Worm (Caenorhabditis elegans): ENCODE results near the gene taco-1.

Gene taco-1

DNA sequence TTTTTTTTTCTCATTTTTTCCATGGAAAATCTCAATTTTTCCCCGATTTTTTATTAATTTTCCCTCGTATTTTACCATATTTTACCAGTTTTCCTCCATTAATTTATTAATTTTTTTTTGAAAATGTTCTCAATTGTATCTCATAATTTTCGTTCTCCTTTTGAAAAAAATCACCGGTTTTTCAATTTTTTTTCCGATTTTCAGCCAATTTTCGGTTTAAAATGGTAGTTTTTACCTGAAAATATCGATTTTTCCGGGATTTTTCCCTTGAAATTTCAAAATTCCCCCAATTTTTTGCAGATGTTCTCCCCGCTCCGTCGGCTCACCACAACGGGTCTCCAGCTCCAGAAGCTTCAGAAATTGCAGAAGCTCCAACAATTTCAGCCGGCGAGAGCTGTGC, at the start of gene taco-1:
TSS of gene taco-1 (plus strand) at position 301 of the 400 bp plus-strand sequence.
- TF ChIP-seq him-1 (tag; optimal IDR thresholded peaks at IDR 0.05) (no peak), dao-5 (tag; optimal IDR thresholded peaks at IDR 0.05) (no peak), W03F9.2 (tag; optimal IDR thresholded peaks at IDR 0.05) (no peak)

DNA sequence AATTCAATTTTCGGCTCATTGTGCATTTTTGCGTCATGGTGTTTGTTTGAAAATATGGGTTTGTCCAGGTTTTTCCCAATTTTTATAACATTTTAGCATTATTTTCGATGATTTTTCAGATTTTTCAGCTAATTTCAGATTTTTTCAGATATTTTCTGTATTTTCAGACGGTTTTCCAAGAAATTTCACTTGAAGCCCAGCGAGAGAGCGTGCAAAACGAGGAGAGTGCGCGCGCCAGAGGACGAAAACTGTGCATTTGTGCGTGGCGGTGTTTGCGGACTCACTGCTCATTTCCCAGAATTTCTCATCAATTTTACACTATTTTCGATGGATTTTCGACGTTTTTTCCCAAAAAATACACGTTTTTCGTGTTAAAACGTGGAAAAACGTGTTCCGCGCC, 48.8 kb upstream of the taco-1 start:
- TF ChIP-seq him-1 (tag; optimal IDR thresholded peaks at IDR 0.05) = peak; percentile 5
- TF ChIP-seq dao-5 (tag; optimal IDR thresholded peaks at IDR 0.05) = no peak
- peak; percentile 20 for TF ChIP-seq W03F9.2 (tag; optimal IDR thresholded peaks at IDR 0.05)

DNA sequence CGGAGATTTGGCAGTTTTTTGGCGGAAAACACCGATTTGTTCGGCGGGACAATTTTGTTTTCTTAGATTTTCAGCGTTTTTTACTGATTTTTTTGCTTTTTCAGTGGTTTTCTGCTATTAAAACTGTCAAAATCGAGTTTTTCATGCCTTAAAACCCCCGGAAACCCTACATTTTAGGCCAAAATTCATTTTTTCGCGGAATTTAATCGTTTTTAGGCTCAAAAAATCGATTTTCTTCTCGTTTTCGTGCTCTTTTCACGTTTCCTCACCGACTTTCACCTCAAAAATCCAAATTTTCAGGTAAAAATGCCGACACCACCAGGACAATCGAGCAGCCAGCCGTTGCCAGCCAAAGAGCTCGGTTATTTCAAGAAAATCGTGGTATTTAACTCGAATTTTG, 48.4 kb upstream of the taco-1 start, which contains the start of gene hpo-29:
TSS of gene hpo-29 (plus strand) at position 301 of the 400 bp plus-strand sequence.
- TF ChIP-seq him-1 (tag; optimal IDR thresholded peaks at IDR 0.05) = no peak
- TF ChIP-seq W03F9.2 (tag; optimal IDR thresholded peaks at IDR 0.05) = no peak
- no peak for TF ChIP-seq dao-5 (tag; optimal IDR thresholded peaks at IDR 0.05)

DNA sequence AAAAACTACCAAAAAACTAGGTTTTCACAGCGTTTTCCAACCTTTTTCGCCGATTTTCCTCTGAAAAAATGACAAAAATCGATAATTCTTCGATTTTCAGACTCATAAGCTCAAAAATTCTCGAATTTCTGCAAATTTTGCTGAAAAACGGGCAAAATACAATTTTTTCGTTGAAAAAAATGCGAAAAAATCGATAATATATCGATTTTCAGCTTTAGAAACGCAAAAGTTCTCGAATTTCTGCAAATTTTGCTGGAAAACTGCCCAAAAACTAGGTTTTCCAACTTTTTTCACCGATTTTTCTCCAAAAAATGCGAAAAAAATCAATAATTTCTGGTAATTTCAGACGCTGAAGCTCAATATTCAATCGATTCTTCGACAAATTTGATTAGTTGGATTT, 32.5 kb upstream of the taco-1 start:
- TF ChIP-seq him-1 (tag; optimal IDR thresholded peaks at IDR 0.05) = no peak
- TF ChIP-seq W03F9.2 (tag; optimal IDR thresholded peaks at IDR 0.05) = no peak
- no peak for TF ChIP-seq dao-5 (tag; optimal IDR thresholded peaks at IDR 0.05)

DNA sequence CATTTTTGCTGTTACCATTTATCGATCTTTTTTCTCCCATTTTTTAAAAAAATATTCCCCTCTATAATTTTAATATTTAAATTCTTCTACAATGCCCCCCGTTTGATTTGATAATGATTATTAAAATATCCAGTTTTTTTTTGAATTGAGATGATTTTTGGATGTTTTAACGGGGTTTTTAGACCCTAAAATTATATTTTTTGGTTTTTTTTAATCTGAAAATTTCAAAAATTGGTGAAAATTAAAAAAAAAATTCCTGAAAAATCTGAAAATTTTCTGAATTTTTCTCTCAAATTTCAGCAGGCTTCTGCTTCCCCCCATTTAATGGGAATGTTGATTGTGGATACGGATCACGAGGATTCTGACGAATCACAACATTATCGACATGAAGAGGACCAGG, 29.7 kb upstream of the taco-1 start, which contains the start of gene Y50D7A.3:
TSS of gene Y50D7A.3 (plus strand) at position 301 of the 400 bp plus-strand sequence.
- TF ChIP-seq W03F9.2 (tag; optimal IDR thresholded peaks at IDR 0.05) (no peak), him-1 (tag; optimal IDR thresholded peaks at IDR 0.05) (no peak), dao-5 (tag; optimal IDR thresholded peaks at IDR 0.05) (no peak)

DNA sequence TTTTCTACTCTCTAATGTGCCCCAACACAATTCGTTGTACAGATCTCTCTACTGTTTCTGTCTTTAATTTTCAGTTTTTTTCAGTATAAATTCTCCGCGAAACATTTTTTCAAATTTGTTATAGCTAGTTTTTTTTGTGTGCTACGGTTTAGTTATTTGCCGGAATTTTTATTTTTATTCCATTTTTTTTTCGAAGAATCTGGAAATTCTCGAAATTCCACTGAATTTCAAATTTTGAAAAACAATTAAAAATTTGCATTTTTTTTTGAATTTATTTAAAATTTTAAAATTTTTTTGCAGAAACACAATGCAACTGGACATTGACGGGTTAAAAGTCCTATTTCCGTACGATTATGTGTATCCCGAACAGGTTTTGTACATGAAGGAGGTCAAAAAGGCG, 19.1 kb upstream of the taco-1 start, which contains the start of gene xpd-1:
TSS of gene xpd-1 (plus strand) at position 301 of the 400 bp plus-strand sequence.
- TF ChIP-seq dao-5 (tag; optimal IDR thresholded peaks at IDR 0.05) (no peak), him-1 (tag; optimal IDR thresholded peaks at IDR 0.05) (no peak), W03F9.2 (tag; optimal IDR thresholded peaks at IDR 0.05) (no peak)

DNA sequence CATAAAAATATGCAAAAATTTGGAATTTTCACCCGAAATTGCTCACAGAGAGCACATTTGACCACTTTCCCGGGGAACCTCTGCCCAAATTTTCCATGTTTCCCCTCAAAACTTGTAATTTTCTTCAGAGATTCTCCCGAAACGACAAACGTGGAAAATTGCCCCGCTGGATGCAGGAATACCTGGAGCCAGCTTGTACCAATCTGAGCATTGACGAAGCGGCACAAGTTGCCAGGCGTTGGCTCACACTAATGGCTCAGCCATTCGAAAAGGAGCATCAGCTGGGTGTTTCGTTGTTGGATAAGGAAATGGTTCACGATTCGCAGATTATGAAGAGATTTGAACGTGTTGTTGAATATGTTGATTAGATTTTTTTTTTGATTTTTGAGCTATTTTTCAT, 1.4 kb upstream of the taco-1 start:
- TF ChIP-seq W03F9.2 (tag; optimal IDR thresholded peaks at IDR 0.05) = no peak
- TF ChIP-seq him-1 (tag; optimal IDR thresholded peaks at IDR 0.05) = no peak
- TF ChIP-seq dao-5 (tag; optimal IDR thresholded peaks at IDR 0.05) = no peak

DNA sequence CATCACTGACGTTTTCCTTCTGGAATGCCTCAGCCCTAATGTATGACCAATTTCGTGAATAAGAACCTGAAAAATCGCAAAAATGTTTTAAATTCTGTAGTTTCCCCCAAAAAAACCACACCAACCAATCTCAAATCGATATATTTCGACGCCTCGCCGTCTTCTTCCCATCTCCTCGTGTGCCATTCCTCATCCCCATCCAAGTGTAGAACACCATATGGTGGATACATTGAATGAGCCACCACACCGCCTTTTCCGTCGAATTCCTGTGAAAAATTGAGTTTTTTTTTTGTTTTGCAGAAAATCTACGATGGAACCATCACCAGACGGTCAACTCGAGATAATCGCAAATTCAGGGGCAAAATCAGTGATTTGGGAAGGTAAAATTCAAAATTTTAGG, 8.4 kb downstream of the taco-1 start, which contains the start of gene Y50D7A.1:
TSS of gene Y50D7A.1 (plus strand) at position 301 of the 400 bp plus-strand sequence.
- TF ChIP-seq W03F9.2 (tag; optimal IDR thresholded peaks at IDR 0.05) = no peak
- TF ChIP-seq him-1 (tag; optimal IDR thresholded peaks at IDR 0.05) = no peak
- TF ChIP-seq dao-5 (tag; optimal IDR thresholded peaks at IDR 0.05) = no peak

DNA sequence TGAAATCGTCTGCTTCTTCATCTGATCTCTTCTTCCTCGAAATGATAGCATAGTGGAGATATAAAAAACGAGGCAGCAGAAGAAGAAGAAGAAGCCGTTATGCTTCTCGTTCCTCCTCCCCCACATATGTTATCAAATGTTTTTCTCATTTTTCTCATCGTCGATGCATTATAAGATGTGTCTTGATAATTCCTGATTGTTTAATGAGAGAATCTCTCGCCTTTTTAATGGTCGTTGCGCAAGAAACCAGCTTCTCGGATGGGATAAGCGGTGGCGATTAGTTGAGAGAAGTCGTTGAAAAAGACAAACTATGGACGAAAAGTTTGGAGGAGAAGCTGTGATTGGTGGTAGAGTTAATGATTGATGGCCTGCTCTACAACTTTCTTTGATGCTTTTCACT, 10.6 kb downstream of the taco-1 start, which contains the start of gene Y50D7A.13:
TSS of gene Y50D7A.13 (minus strand) at position 101 of the 400 bp plus-strand sequence.
- no peak for TF ChIP-seq dao-5 (tag; optimal IDR thresholded peaks at IDR 0.05)
- no peak for TF ChIP-seq him-1 (tag; optimal IDR thresholded peaks at IDR 0.05)

DNA sequence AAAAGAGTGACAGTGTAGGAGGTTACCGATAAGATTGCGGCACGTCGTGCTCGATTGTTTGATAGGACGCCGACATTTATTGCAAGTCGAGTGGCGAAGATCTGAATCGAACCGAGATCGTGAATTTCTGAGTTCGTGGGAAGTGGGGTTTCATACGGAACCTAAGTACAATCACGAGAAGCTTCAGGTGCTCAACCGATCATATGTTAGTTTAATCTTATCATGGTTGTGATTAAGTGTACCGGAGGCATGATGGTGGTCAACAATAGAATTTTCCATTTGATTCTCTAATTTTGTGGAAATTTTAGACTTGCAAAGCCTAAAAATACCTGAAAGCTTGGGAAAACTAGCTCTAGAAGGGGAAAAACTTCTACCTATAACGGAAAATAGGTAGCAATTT, 14.5 kb downstream of the taco-1 start, which contains the start of gene ads-1:
TSS of gene ads-1 (minus strand) at position 101 of the 400 bp plus-strand sequence.
- TF ChIP-seq him-1 (tag; optimal IDR thresholded peaks at IDR 0.05) = no peak
- no peak for TF ChIP-seq dao-5 (tag; optimal IDR thresholded peaks at IDR 0.05)
- no peak for TF ChIP-seq W03F9.2 (tag; optimal IDR thresholded peaks at IDR 0.05)

DNA sequence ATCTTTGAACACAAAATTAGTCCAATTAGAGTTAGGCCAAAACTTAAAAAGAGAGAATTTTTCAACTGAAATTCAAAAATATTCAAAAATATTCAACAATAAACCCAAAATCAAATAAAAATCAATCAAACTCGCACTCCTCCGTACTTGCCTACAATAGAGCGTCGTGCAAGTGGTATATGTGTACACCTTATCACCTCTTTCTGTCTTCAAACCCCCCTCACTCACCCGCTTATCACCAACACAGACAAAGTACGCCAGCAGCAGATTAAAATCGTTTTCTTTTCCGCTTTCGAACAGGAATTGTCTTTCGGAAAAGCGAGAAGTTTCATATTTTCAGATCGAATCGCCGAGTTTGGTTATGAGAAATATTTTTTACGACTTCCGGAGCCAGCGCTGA, 15.3 kb downstream of the taco-1 start:
- no peak for TF ChIP-seq W03F9.2 (tag; optimal IDR thresholded peaks at IDR 0.05)
- TF ChIP-seq him-1 (tag; optimal IDR thresholded peaks at IDR 0.05) = no peak
- TF ChIP-seq dao-5 (tag; optimal IDR thresholded peaks at IDR 0.05) = no peak

DNA sequence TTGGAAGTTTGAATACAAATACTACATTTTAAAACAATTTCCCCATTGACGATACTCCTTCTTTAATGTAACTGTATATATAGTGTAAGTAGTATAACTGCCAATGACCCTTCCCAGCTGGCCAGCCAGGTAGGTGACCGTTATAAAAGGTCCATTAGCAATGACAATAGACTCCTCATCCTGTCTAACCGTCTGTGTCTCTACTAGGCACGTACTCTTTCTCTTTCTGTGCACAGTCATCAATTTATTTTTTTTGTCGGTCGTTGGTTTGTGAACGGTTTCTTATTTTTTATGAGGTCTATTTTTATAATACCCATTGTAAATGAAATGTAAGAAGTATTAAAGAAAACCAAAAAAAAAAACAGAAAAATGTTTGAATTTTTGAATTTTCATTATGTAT, 20.6 kb downstream of the taco-1 start:
- TF ChIP-seq W03F9.2 (tag; optimal IDR thresholded peaks at IDR 0.05) (no peak), him-1 (tag; optimal IDR thresholded peaks at IDR 0.05) (no peak), dao-5 (tag; optimal IDR thresholded peaks at IDR 0.05) (no peak)

DNA sequence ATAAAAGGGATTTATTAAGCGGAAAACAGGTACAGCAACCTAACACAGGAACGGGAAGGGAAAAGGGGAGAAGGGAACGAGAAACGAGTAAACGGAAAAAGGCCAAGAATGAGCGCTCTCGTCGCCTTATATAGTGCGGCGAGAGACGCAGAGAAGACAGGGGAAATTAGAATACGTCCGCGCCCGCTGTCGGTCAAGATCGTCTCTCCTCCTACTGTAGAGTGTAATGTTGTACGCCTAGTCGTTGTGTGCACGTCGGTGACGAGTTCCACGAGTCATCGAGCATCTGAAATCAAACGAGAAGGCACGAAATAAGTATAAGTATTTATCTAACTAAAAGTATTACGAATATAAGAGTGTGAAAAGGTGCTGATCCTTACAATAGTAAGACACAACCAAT, 27.3 kb downstream of the taco-1 start:
- TF ChIP-seq W03F9.2 (tag; optimal IDR thresholded peaks at IDR 0.05) = no peak
- TF ChIP-seq dao-5 (tag; optimal IDR thresholded peaks at IDR 0.05) = no peak
- no peak for TF ChIP-seq him-1 (tag; optimal IDR thresholded peaks at IDR 0.05)

DNA sequence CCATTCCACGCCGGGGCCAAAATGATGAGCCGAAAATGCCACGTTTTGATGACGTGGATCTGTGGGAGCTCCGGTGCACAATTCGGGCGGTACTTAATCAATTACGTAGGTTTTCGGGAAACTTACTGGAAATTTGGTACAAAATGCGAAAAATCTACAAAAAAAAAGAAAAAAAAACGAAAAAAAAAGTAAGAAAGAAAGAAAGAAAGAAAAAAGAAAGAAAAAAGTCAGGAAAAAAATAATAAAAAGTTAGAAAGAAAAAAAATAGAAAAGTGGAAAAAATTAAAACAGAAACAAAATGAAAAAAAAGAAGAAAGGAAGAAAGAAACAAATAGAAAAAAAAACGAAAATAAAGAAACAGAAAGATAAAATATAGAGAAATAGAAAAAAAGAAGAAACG, 29.0 kb downstream of the taco-1 start:
- no peak for TF ChIP-seq him-1 (tag; optimal IDR thresholded peaks at IDR 0.05)
- no peak for TF ChIP-seq dao-5 (tag; optimal IDR thresholded peaks at IDR 0.05)
- TF ChIP-seq W03F9.2 (tag; optimal IDR thresholded peaks at IDR 0.05) = no peak

DNA sequence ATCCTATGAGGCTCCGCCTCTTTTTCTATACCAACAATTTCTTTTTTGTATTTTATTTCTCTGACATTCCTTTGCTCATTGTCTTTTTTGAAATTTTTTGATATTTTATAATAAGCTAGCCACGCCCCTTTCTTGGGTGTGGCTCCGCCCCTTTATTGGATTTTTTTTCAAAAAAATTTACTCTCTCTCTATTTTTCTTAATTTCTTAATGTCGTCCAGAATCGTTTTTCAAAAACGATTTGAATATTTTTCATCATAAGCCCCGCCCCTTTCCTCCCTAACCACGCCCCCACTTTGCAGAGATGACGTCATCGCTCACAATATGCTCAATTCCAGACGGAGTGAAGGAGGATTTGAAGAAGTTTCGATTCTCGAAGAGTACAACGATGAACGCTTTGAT, 31.2 kb downstream of the taco-1 start, which contains the start of gene Y50D7A.10:
TSS of gene Y50D7A.10 (plus strand) at position 301 of the 400 bp plus-strand sequence.
- TF ChIP-seq him-1 (tag; optimal IDR thresholded peaks at IDR 0.05) = no peak
- no peak for TF ChIP-seq dao-5 (tag; optimal IDR thresholded peaks at IDR 0.05)
- no peak for TF ChIP-seq W03F9.2 (tag; optimal IDR thresholded peaks at IDR 0.05)

Measured in whole organism, L4/young adult.